Fruit fly (Drosophila melanogaster): Measurements from ENCODE around the gene abd-A.

The abd-A gene

dm6 chr3R:16782401-16782800, 47.4 kb downstream of the abd-A start (continued):
- TF ChIP-seq dmrt11E (tag; optimal IDR thresholded peaks at IDR 0.05) = no peak
- no peak for TF ChIP-seq CG6791 (GFP tag; IDR thresholded peaks at IDR 0.05; ENCODE audit: partially characterized antibody)
- TF ChIP-seq CG12219 (GFP tag; optimal IDR thresholded peaks at IDR 0.05) = no peak
- no peak for TF ChIP-seq pb (GFP tag; optimal IDR thresholded peaks at IDR 0.05)
- TF ChIP-seq NC2α (GFP tag; optimal IDR thresholded peaks at IDR 0.05) = no peak
- TF ChIP-seq da (GFP tag; optimal IDR thresholded peaks at IDR 0.05) = no peak
- TF ChIP-seq Deaf1 (tag; optimal IDR thresholded peaks at IDR 0.05) = no peak
- TF ChIP-seq en (GFP tag; optimal IDR thresholded peaks at IDR 0.05) = no peak
- no peak for TF ChIP-seq CG12104 (GFP tag; optimal IDR thresholded peaks at IDR 0.05)
- peak; percentile 86 for TF ChIP-seq abd-A (tag; optimal IDR thresholded peaks at IDR 0.05)
- no peak for TF ChIP-seq unpg (GFP tag; optimal IDR thresholded peaks at IDR 0.05)
- no peak for TF ChIP-seq pzg (GFP tag; optimal IDR thresholded peaks at IDR 0.05)
- no peak for TF ChIP-seq ara (GFP tag; IDR thresholded peaks at IDR 0.05)
- TF ChIP-seq hth (optimal IDR thresholded peaks at IDR 0.05) = no peak
- no peak for TF ChIP-seq lov (optimal IDR thresholded peaks at IDR 0.05)
- peak; percentile 69; the same call in 1 of the 3 replicates for TF ChIP-seq lov (GFP tag; IDR thresholded peaks at IDR 0.05)
- peak; percentile 10 for TF ChIP-seq ash1 (GFP tag; optimal IDR thresholded peaks at IDR 0.05)
- TF ChIP-seq CG5245 (GFP tag; optimal IDR thresholded peaks at IDR 0.05) = no peak
- TF ChIP-seq Dp (GFP tag; optimal IDR thresholded peaks at IDR 0.05) = peak; percentile 57
- no peak for TF ChIP-seq aop (GFP tag; IDR thresholded peaks at IDR 0.05)
- no peak for TF ChIP-seq jumu (GFP tag; optimal IDR thresholded peaks at IDR 0.05)
- TF ChIP-seq shn (GFP tag; optimal IDR thresholded peaks at IDR 0.05) = no peak
- TF ChIP-seq bsh (GFP tag; optimal IDR thresholded peaks at IDR 0.05) = no peak
- no peak for TF ChIP-seq ranshi (GFP tag; IDR thresholded peaks at IDR 0.05)
- TF ChIP-seq al (GFP tag; IDR thresholded peaks at IDR 0.05) = no peak
- no peak for TF ChIP-seq Gsc (GFP tag; IDR thresholded peaks at IDR 0.05)
- TF ChIP-seq Aef1 (GFP tag; IDR thresholded peaks at IDR 0.05) = no peak
- TF ChIP-seq sr (GFP tag; IDR thresholded peaks at IDR 0.05) = no peak
- no peak for TF ChIP-seq CG6254 (GFP tag; optimal IDR thresholded peaks at IDR 0.05)
- TF ChIP-seq CG17568 (GFP tag; optimal IDR thresholded peaks at IDR 0.05) = no peak
- TF ChIP-seq B-H1 (GFP tag; IDR thresholded peaks at IDR 0.05) = no peak
- TF ChIP-seq CG11695 (GFP tag; IDR thresholded peaks at IDR 0.05) = no peak

DNA sequence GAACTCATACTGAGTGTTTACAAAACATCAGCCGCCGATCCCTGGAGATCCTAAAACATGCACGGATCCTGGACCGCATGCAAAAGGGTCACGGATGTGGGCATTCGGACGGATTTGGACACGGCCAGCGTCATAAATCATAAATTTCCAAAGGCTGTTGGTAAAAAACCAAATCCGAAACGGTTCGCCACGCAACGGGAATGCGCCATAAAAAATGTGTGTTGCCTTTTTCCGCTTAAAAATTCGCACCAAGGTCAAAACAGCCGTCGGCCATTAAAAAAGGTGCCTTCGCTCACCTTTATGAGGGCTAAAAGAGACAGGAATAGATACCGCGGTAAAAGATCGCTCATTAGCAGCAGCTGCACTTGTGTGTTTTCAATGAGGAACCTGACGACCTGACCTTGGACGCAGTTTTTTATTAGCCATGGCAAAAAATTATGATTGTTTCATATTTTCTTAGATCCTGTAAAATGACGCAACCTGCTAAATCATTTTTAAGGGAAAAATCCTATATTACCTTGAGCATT, 56.6 kb downstream of the abd-A start:
- no peak for TF ChIP-seq Hr51 (GFP tag; optimal IDR thresholded peaks at IDR 0.05)
- no peak for TF ChIP-seq CG31365 (tag; optimal IDR thresholded peaks at IDR 0.05)
- no peak for TF ChIP-seq ftz-f1 (GFP tag; optimal IDR thresholded peaks at IDR 0.05)
- peak; percentile 96 for TF ChIP-seq cad (GFP tag; optimal IDR thresholded peaks at IDR 0.05)
- no peak for TF ChIP-seq Hr39 (optimal IDR thresholded peaks at IDR 0.05)
- no peak for TF ChIP-seq CG7928 (GFP tag; optimal IDR thresholded peaks at IDR 0.05)
- peak in 1 of 2 experiments; percentile 61 for TF ChIP-seq tll (GFP tag; optimal IDR thresholded peaks at IDR 0.05)
- no peak for TF ChIP-seq wdn (GFP tag; IDR thresholded peaks at IDR 0.05)
- TF ChIP-seq CG12071 (GFP tag; optimal IDR thresholded peaks at IDR 0.05) = no peak
- no peak for TF ChIP-seq YL-1 (GFP tag; optimal IDR thresholded peaks at IDR 0.05)
- TF ChIP-seq twi (tag; optimal IDR thresholded peaks at IDR 0.05) = peak; percentile 85
- TF ChIP-seq Sox100B (GFP tag; optimal IDR thresholded peaks at IDR 0.05) = no peak
- TF ChIP-seq sima (GFP tag; optimal IDR thresholded peaks at IDR 0.05) = no peak
- no peak for TF ChIP-seq CoRest (tag; optimal IDR thresholded peaks at IDR 0.05)
- TF ChIP-seq CG11696 (GFP tag; IDR thresholded peaks at IDR 0.05) = no peak
- TF ChIP-seq CG15479 (GFP tag; optimal IDR thresholded peaks at IDR 0.05) = peak; percentile 47
- no peak for TF ChIP-seq CG11456 (GFP tag; IDR thresholded peaks at IDR 0.05)
- TF ChIP-seq H2.0 (GFP tag; IDR thresholded peaks at IDR 0.05) = no peak
- TF ChIP-seq CG34376 (GFP tag; optimal IDR thresholded peaks at IDR 0.05) = no peak
- TF ChIP-seq zen (tag; optimal IDR thresholded peaks at IDR 0.05) = peak; percentile 92
- no peak for TF ChIP-seq dysf (GFP tag; IDR thresholded peaks at IDR 0.05)
- no peak for TF ChIP-seq CG2712 (tag; optimal IDR thresholded peaks at IDR 0.05)
